Fruit fly (Drosophila melanogaster) whole organism, embryonic: Measurements from ENCODE around the gene CG14631.

ENCODE experiments used
- ATbp ChIP-seq: fragments of 200-800 bp; sonication (Bioruptor generic); optimal IDR thresholded peaks from 2 replicates; lab custom pipeline; 2017; ENCODE audit warnings: missing biosample characterization, mild to moderate bottlenecking, missing genetic modification characterization, missing genetic modification reagents
- Awh ChIP-seq: fragments of 200-800 bp; sonication (Bioruptor generic); IDR thresholded peaks from 2 replicates; pipeline ENCODE4, ENCODE4 v1.3.6; 2022; ENCODE audit warnings: missing biosample characterization, missing genetic modification characterization
- CG10274 ChIP-seq: fragments of 200-800 bp; sonication (Bioruptor generic); optimal IDR thresholded peaks from 3 replicates; lab custom pipeline; 2017; ENCODE audit warnings: missing biosample characterization, mild to moderate bottlenecking, missing genetic modification characterization
- CG11085 ChIP-seq: fragments of 200-800 bp; sonication (Bioruptor generic); IDR thresholded peaks from 2 replicates; pipeline ENCODE4 v1.3.6; 2022; ENCODE audit warnings: missing biosample characterization, missing genetic modification characterization
- CG12744 ChIP-seq: fragments of 200-800 bp; sonication (Bioruptor generic); optimal IDR thresholded peaks from 2 replicates; lab custom pipeline; 2016; ENCODE audit warnings: missing biosample characterization, missing genetic modification characterization
- CG13296 ChIP-seq: fragments of 200-800 bp; sonication (Bioruptor generic); optimal IDR thresholded peaks from 3 replicates; lab custom pipeline; 2018; ENCODE audit warnings: missing biosample characterization, mild to moderate bottlenecking, missing genetic modification characterization
- CG14860 ChIP-seq: fragments of 200-800 bp; sonication (Bioruptor generic); IDR thresholded peaks from 3 replicates; pipeline ENCODE4 v1.3.6; 2022; ENCODE audit warnings: missing biosample characterization, missing genetic modification characterization; ENCODE audit not compliant: partially characterized antibody
- CG15269 ChIP-seq: fragments of 200-800 bp; sonication (Bioruptor generic); optimal IDR thresholded peaks from 2 replicates; lab custom pipeline; 2018; ENCODE audit warnings: missing biosample characterization, mild to moderate bottlenecking, missing genetic modification characterization, moderate library complexity
- CG16863 ChIP-seq: fragments of 200-800 bp; sonication (Bioruptor generic); optimal IDR thresholded peaks from 3 replicates; lab custom pipeline; 2016; ENCODE audit warnings: missing biosample characterization, missing genetic modification characterization
- CG2129 ChIP-seq: fragments of 200-800 bp; sonication (Bioruptor generic); IDR thresholded peaks from 2 replicates; pipeline ENCODE4 v1.3.6; 2022; ENCODE audit warnings: missing biosample characterization, missing genetic modification characterization; ENCODE audit not compliant: partially characterized antibody
- CG2199 ChIP-seq: fragments of 200-800 bp; sonication (Bioruptor generic); IDR thresholded peaks from 3 replicates; pipeline ENCODE4 v1.3.6; 2022; ENCODE audit warnings: missing biosample characterization, missing genetic modification characterization
- CG32532 ChIP-seq: fragments of 200-800 bp; sonication (Bioruptor generic); IDR thresholded peaks from 2 replicates; pipeline ENCODE4 v1.3.6; 2022; ENCODE audit warnings: missing biosample characterization, missing genetic modification characterization
- CG4282 ChIP-seq: fragments of 200-800 bp; sonication (Bioruptor generic); optimal IDR thresholded peaks from 2 replicates; lab custom pipeline; 2016; ENCODE audit warnings: missing biosample characterization, missing genetic modification characterization
- CG4404 ChIP-seq: fragments of 200-800 bp; sonication (Bioruptor generic); IDR thresholded peaks from 2 replicates; pipeline ENCODE4 v1.3.6; 2022; ENCODE audit warnings: missing biosample characterization, missing genetic modification characterization
- CG4424 ChIP-seq: fragments of 200-800 bp; sonication (Bioruptor generic); optimal IDR thresholded peaks from 3 replicates; lab custom pipeline; 2016; ENCODE audit warnings: missing biosample characterization, missing genetic modification characterization
- CG6654 ChIP-seq: fragments of 200-800 bp; sonication (Bioruptor generic); optimal IDR thresholded peaks from 2 replicates; lab custom pipeline; 2017; ENCODE audit warnings: missing biosample characterization, mild to moderate bottlenecking, missing genetic modification characterization
- CG7271 ChIP-seq: fragments of 200-800 bp; sonication (Bioruptor generic); optimal IDR thresholded peaks from 2 replicates; lab custom pipeline; 2018; ENCODE audit warnings: missing biosample characterization, mild to moderate bottlenecking, missing genetic modification characterization, moderate library complexity
- CG7372 ChIP-seq: fragments of 200-800 bp; sonication (Bioruptor generic); IDR thresholded peaks from 2 replicates; pipeline ENCODE4 v1.3.6; 2022; ENCODE audit warnings: missing biosample characterization, missing genetic modification characterization
- CG7786 ChIP-seq: fragments of 200-800 bp; sonication (Bioruptor generic); optimal IDR thresholded peaks from 2 replicates; lab custom pipeline; 2016; ENCODE audit warnings: missing biosample characterization, missing genetic modification characterization
- CG7928 ChIP-seq: fragments of 200-800 bp; sonication (Bioruptor generic); optimal IDR thresholded peaks from 2 replicates; lab custom pipeline; 2017; ENCODE audit warnings: missing biosample characterization, mild to moderate bottlenecking, missing genetic modification characterization
- CG8388 ChIP-seq: fragments of 200-800 bp; sonication (Bioruptor generic); optimal IDR thresholded peaks from 2 replicates; lab custom pipeline; 2019; ENCODE audit warnings: missing biosample characterization, mild to moderate bottlenecking, missing genetic modification characterization, moderate library complexity
- CG9876 ChIP-seq: fragments of 200-800 bp; sonication (Bioruptor generic); optimal IDR thresholded peaks from 2 replicates; lab custom pipeline; 2016; ENCODE audit warnings: missing biosample characterization, missing genetic modification characterization
- CrebB ChIP-seq: fragments of 200-800 bp; sonication (Bioruptor generic); optimal IDR thresholded peaks from 3 replicates; lab custom pipeline; 2018; ENCODE audit warnings: missing biosample characterization, mild to moderate bottlenecking, missing genetic modification characterization
- Dref ChIP-seq: fragments of 200-800 bp; sonication (Bioruptor generic); IDR thresholded peaks from 2 replicates; pipeline ENCODE4 v1.3.6; 2022; ENCODE audit warnings: missing biosample characterization, missing genetic modification characterization
- Fer2 ChIP-seq: fragments of 200-800 bp; sonication (Bioruptor generic); optimal IDR thresholded peaks from 2 replicates; lab custom pipeline; 2018; ENCODE audit warnings: missing biosample characterization, mild to moderate bottlenecking, missing genetic modification characterization, moderate library complexity
- Kr ChIP-seq: fragments of 200-800 bp; sonication (Bioruptor generic); optimal IDR thresholded peaks from 2 replicates; lab custom pipeline; 2017; ENCODE audit warnings: missing biosample characterization, mild to moderate bottlenecking, missing genetic modification characterization
- Optix ChIP-seq: fragments of 200-800 bp; sonication (Bioruptor generic); IDR thresholded peaks from 3 replicates; pipeline ENCODE4 v1.3.6; 2022; ENCODE audit warnings: missing biosample characterization, missing genetic modification characterization
- Six4 ChIP-seq: fragments of 200-800 bp; sonication (Bioruptor generic); optimal IDR thresholded peaks from 2 replicates; lab custom pipeline; 2016; ENCODE audit warnings: missing biosample characterization, missing genetic modification characterization
- Tbp ChIP-seq: fragments of >200 bp; optimal IDR thresholded peaks from 2 replicates; lab custom pipeline; 2018; ENCODE audit warnings: missing biosample characterization, missing genetic modification characterization
- Trl ChIP-seq, 3 experiments: fragments of >200 bp in 2 of 3; fragments of 200-800 bp in 1 of 3; sonication (Bioruptor generic) in 1 of 3; optimal IDR thresholded peaks; 2 replicates in 1 of 3; 3 replicates in 2 of 3; lab custom pipeline; 2016 to 2017; ENCODE audit warnings: missing biosample characterization in 1 of 3, missing genetic modification characterization in 1 of 3
- Vsx1 ChIP-seq: fragments of 200-800 bp; sonication (Bioruptor generic); optimal IDR thresholded peaks from 2 replicates; lab custom pipeline; 2017; ENCODE audit warnings: missing biosample characterization, mild to moderate bottlenecking, missing genetic modification characterization, missing genetic modification reagents
- crol ChIP-seq: fragments of 200-800 bp; sonication (Bioruptor generic); IDR thresholded peaks from 2 replicates; pipeline ENCODE4 v1.3.6; 2022; ENCODE audit warnings: missing biosample characterization, missing genetic modification characterization
- dimm ChIP-seq: fragments of 200-800 bp; sonication (Bioruptor generic); IDR thresholded peaks from 2 replicates; pipeline ENCODE4 v1.3.6; 2022; ENCODE audit warnings: missing biosample characterization, missing genetic modification characterization
- dpn ChIP-seq, 2 experiments: fragments of 200-800 bp; sonication (Bioruptor generic); optimal IDR thresholded peaks; 3 replicates each; lab custom pipeline; 2016; ENCODE audit warnings: missing biosample characterization in 2 of 2, missing genetic modification characterization in 2 of 2
- fd96Cb ChIP-seq: fragments of 200-800 bp; sonication (Bioruptor generic); optimal IDR thresholded peaks from 2 replicates; lab custom pipeline; 2018; ENCODE audit warnings: missing biosample characterization, mild to moderate bottlenecking, missing genetic modification characterization, moderate library complexity
- gem ChIP-seq: fragments of 200-800 bp; sonication (Bioruptor generic); optimal IDR thresholded peaks from 2 replicates; lab custom pipeline; 2019; ENCODE audit warnings: missing biosample characterization, mild to moderate bottlenecking, missing genetic modification characterization, moderate library complexity
- hbn ChIP-seq: fragments of 200-800 bp; sonication (Bioruptor generic); IDR thresholded peaks from 2 replicates; pipeline ENCODE4 v1.3.6; 2022; ENCODE audit warnings: missing biosample characterization, missing genetic modification characterization; ENCODE audit not compliant: partially characterized antibody
- her ChIP-seq: fragments of 200-800 bp; sonication (Bioruptor generic); optimal IDR thresholded peaks from 2 replicates; lab custom pipeline; 2016; ENCODE audit warnings: missing biosample characterization, missing genetic modification characterization
- hkb ChIP-seq, 2 experiments: fragments of 200-800 bp in 1 of 2; fragments of >200 bp in 1 of 2; sonication (Bioruptor generic) in 1 of 2; IDR thresholded peaks in 1 of 2; optimal IDR thresholded peaks in 1 of 2; 2 replicates each; pipeline versions ENCODE4 v1.3.6 to Lab custom; 2017 to 2022; ENCODE audit warnings: missing biosample characterization in 1 of 2, missing genetic modification characterization in 1 of 2
- hth ChIP-seq: fragments of >200 bp; optimal IDR thresholded peaks from 2 replicates; lab custom pipeline; 2017; ENCODE audit warnings: inconsistent platforms
- ind ChIP-seq: fragments of 200-800 bp; sonication (Bioruptor generic); optimal IDR thresholded peaks from 3 replicates; lab custom pipeline; 2016; ENCODE audit warnings: missing biosample characterization, missing genetic modification characterization
- lmd ChIP-seq: fragments of 200-800 bp; sonication (Bioruptor generic); IDR thresholded peaks from 2 replicates; pipeline ENCODE4 v1.3.6; 2022; ENCODE audit warnings: missing biosample characterization, missing genetic modification characterization
- pfk ChIP-seq: fragments of 200-800 bp; sonication (Bioruptor generic); optimal IDR thresholded peaks from 2 replicates; lab custom pipeline; 2018; ENCODE audit warnings: missing biosample characterization, mild to moderate bottlenecking, missing genetic modification characterization, moderate library complexity
- ranshi ChIP-seq: fragments of 200-800 bp; sonication (Bioruptor generic); IDR thresholded peaks from 2 replicates; pipeline ENCODE4 v1.3.6; 2022; ENCODE audit warnings: missing biosample characterization, missing genetic modification characterization
- slbo ChIP-seq: fragments of 200-800 bp; sonication (Bioruptor generic); IDR thresholded peaks from 2 replicates; pipeline ENCODE4 v1.3.6; 2022; ENCODE audit warnings: missing biosample characterization, missing genetic modification characterization
- slp2 ChIP-seq: fragments of 200-800 bp; sonication (Bioruptor generic); optimal IDR thresholded peaks from 2 replicates; lab custom pipeline; 2016; ENCODE audit warnings: missing biosample characterization, missing genetic modification characterization
- so ChIP-seq: fragments of 200-800 bp; sonication (Bioruptor generic); IDR thresholded peaks from 3 replicates; pipeline ENCODE4 v1.3.6; 2022; ENCODE audit warnings: missing biosample characterization, missing genetic modification characterization
- tup ChIP-seq: fragments of 200-800 bp; sonication (Bioruptor generic); optimal IDR thresholded peaks from 2 replicates; lab custom pipeline; 2016; ENCODE audit warnings: missing biosample characterization, mild to moderate bottlenecking, missing genetic modification characterization, moderate library complexity
- vfl ChIP-seq: fragments of 200-800 bp; sonication (Bioruptor generic); optimal IDR thresholded peaks from 2 replicates; lab custom pipeline; 2016; ENCODE audit warnings: missing biosample characterization, missing genetic modification characterization

Gene CG14631

DNA sequence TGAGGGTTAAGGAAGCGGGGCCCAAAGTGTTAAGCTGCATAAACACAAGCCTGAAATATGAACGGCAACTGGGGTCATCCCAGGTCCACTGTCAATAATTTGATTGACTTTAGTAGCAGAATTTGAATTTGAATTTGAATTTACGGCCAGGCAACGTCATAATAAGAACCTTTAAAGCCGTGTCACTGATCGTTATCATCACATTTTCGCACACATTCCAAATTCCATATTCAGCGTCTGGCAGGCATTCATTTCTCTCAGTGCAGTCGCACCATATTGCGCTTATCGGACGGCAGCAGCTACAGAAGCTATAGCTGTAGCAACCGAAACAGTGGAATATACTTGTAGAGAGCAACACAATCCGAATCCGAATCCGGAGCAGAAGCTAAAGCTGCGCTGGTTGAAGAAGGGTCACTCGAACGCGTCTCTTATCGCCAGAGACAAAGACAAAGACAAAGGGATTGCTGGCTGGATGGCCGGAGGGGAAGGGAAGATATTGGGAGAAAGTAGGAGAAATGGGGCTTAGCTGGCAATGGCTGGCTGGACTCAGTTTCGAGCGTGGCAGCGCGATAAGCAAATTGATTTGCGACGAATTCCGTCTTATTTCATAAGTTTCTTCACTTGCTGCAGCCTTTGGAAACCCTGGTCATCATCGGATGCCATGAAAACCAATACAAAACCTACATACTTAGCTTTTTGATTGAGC lies 41.0 kb downstream of the CG14631 start (continued):
- TF ChIP-seq CG2129 (GFP tag; lab: Robert Waterston, UW), result no peak
- peak; percentile 1 for TF ChIP-seq CG8388
- peak; percentile 9 for TF ChIP-seq CG6654
- TF ChIP-seq slp2 (GFP tag; lab: Kevin White, UChicago), result no peak
- TF ChIP-seq CG4282 (GFP tag; lab: Kevin White, UChicago), result no peak
- no peak for TF ChIP-seq Awh (GFP tag; lab: Robert Waterston, UW)
- no peak for TF ChIP-seq CG10274
- no peak for TF ChIP-seq CG14860 (GFP tag; lab: Robert Waterston, UW)
- peak; percentile 47 for TF ChIP-seq lmd (GFP tag; lab: Robert Waterston, UW)
- peak; percentile 51 for TF ChIP-seq ind
- no peak for TF ChIP-seq Fer2
- TF ChIP-seq CG7271 (tag; lab: Kevin White, UChicago), result no peak
- peak; percentile 15 for TF ChIP-seq CG15269 (tag; lab: Kevin White, UChicago)
- peak; percentile 47 for TF ChIP-seq ATbp (GFP tag; lab: Kevin White, UChicago)
- no peak for TF ChIP-seq CG2199 (GFP tag; lab: Robert Waterston, UW)
- TF ChIP-seq gem, result peak; percentile 68
- peak; percentile 3 to 42 for TF ChIP-seq dpn (GFP tag; optimal IDR thresholded peaks at IDR 0.05; lab: Kevin White, UChicago)
- TF ChIP-seq dimm (GFP tag; lab: Robert Waterston, UW), result no peak
- no peak for TF ChIP-seq Kr (GFP tag; lab: Kevin White, UChicago)
- TF ChIP-seq tup (GFP tag; lab: Kevin White, UChicago), result no peak
- TF ChIP-seq CG12744 (GFP tag; lab: Kevin White, UChicago), result no peak
- peak; percentile 28; the same call in 1 of the 2 replicates for TF ChIP-seq CG32532
- TF ChIP-seq hkb (optimal IDR thresholded peaks at IDR 0.05; lab: Kevin White, UChicago), result no peak
- TF ChIP-seq hkb (GFP tag; IDR thresholded peaks at IDR 0.05; lab: Robert Waterston, UW), result peak; percentile 44; the same call in 1 of the 2 replicates
- TF ChIP-seq CG4424 (GFP tag; lab: Kevin White, UChicago), result peak; percentile 56
- TF ChIP-seq CG13296 (GFP tag; lab: Kevin White, UChicago), result no peak
- TF ChIP-seq CG7928 (GFP tag; lab: Kevin White, UChicago), result no peak
- peak; percentile 49 for TF ChIP-seq slbo (GFP tag; lab: Robert Waterston, UW)
- no peak for TF ChIP-seq CG11085 (GFP tag; lab: Robert Waterston, UW)
- TF ChIP-seq CG4404 (GFP tag; lab: Robert Waterston, UW), result no peak
- TF ChIP-seq hth (lab: Kevin White, UChicago), result no peak
- 0 out of 2 replicates have a peak, but pooled peaks have one; percentile 32 for TF ChIP-seq ranshi (GFP tag; lab: Robert Waterston, UW)
- no peak for TF ChIP-seq so
- TF ChIP-seq fd96Cb (tag; lab: Kevin White, UChicago), result peak; percentile 55
- no peak for TF ChIP-seq CG7372 (GFP tag; lab: Robert Waterston, UW)
- TF ChIP-seq Tbp (GFP tag; lab: Kevin White, UChicago), result no peak
- peak; percentile 13 for TF ChIP-seq Six4
- peak; percentile 18 for TF ChIP-seq CG16863
- no peak for TF ChIP-seq vfl (GFP tag; lab: Kevin White, UChicago)
- no peak for TF ChIP-seq CrebB (tag; lab: Kevin White, UChicago)
- TF ChIP-seq pfk (GFP tag; lab: Kevin White, UChicago), result no peak
- TF ChIP-seq crol (GFP tag; lab: Robert Waterston, UW), result no peak
- no peak for TF ChIP-seq Dref
- no peak for TF ChIP-seq CG9876 (GFP tag; lab: Kevin White, UChicago)
- peak; percentile 15 for TF ChIP-seq her
- TF ChIP-seq Trl (optimal IDR thresholded peaks at IDR 0.05; lab: Kevin White, UChicago), result no peak
- peak; percentile 22 for TF ChIP-seq Trl (GFP tag; optimal IDR thresholded peaks at IDR 0.05; lab: Kevin White, UChicago)
- TF ChIP-seq Optix (GFP tag; lab: Robert Waterston, UW), result peak; percentile 45; the same call in 1 of the 3 replicates
- no peak for TF ChIP-seq Vsx1
- no peak for TF ChIP-seq hbn
- TF ChIP-seq CG7786 (GFP tag; lab: Kevin White, UChicago), result peak; percentile 8
